Fruit fly (Drosophila melanogaster) whole organism: ENCODE measurements around the gene CG13631.

Source experiments
- Dll ChIP-seq: fragments of >200 bp; optimal IDR thresholded peaks from 2 replicates; lab custom pipeline; 2017
- EcR ChIP-seq, 2 experiments: fragments of >200 bp; optimal IDR thresholded peaks; 2 replicates each; lab custom pipeline; 2017; ENCODE audit warnings: missing biosample characterization in 2 of 2, missing genetic modification characterization in 2 of 2, missing genetic modification reagents in 2 of 2
- pan ChIP-seq: fragments of >200 bp; optimal IDR thresholded peaks from 2 replicates; lab custom pipeline; 2017
- psq ChIP-seq: fragments of >200 bp; optimal IDR thresholded peaks from 2 replicates; lab custom pipeline; 2017

- TF ChIP-seq pan (lab: Kevin White, UChicago): no peak
- TF ChIP-seq EcR (GFP tag; optimal IDR thresholded peaks at IDR 0.05; lab: Kevin White, UChicago): no peak
- TF ChIP-seq psq (lab: Kevin White, UChicago): no peak
- no peak for TF ChIP-seq Dll (lab: Kevin White, UChicago)
Measured at dm6 chr3R:24798595-24798994, 29.4 kb downstream of the CG13631 start.
